Worm (Caenorhabditis elegans): ENCODE data around the gene arrd-26.
A peak's percentile ranks its signal among the peaks of the same experiment; 100 is the strongest.

DNA sequence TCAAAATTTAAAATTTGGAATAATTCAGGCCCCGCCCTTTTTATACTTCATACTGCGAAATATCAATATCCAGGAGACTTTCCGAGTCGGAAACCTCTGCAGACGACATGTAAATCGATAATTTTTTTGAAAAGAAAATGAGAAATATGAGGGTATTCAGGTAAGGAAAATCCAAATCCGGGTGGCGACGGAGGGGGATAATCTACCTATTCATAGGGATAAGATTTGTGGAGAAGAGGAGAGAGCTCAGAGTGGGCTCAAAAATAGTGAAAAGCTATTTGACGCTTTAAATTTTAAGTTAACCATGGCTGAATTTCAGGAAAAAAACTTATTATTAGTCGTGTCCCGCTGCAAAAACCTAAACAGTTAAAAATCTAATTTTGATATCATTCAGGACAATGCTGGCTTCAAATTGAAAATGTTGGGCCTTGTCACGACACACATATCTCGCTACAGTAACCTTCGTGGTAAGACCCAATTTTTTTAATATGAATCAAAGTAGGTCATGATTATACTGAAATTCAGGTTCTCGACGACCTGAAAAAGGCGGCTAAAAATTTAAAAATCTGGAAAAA lies 45.4 kb downstream of the arrd-26 start, which contains the start of gene che-6:
- TF ChIP-seq nhr-11 (tag; optimal IDR thresholded peaks at IDR 0.05) (no peak), jun-1 (tag; optimal IDR thresholded peaks at IDR 0.05) (no peak), lin-13 (GFP tag; optimal IDR thresholded peaks at IDR 0.05) (no peak), mdl-1 (tag; optimal IDR thresholded peaks at IDR 0.05) (no peak), unc-39 (tag; optimal IDR thresholded peaks at IDR 0.05) (no peak), Y75B8A.6 (GFP tag; IDR thresholded peaks at IDR 0.05) (0 out of 2 replicates have a peak, but pooled peaks have one; percentile 44), ZK546.5 (tag; optimal IDR thresholded peaks at IDR 0.05) (no peak), snpc-4 (tag; optimal IDR thresholded peaks at IDR 0.05) (no peak), nhr-76 (tag; optimal IDR thresholded peaks at IDR 0.05) (no peak)
